Fruit fly (Drosophila melanogaster) whole organism, embryonic: ENCODE results near the gene RpS8.
A peak's percentile ranks its signal among the peaks of the same experiment; 100 is the strongest.

Experiments
- Asciz ChIP-seq: fragments of 200-800 bp; sonication (Bioruptor generic); optimal IDR thresholded peaks from 2 replicates; lab custom pipeline; 2017; ENCODE audit warnings: missing biosample characterization, mild to moderate bottlenecking, missing genetic modification characterization, missing genetic modification reagents
- Atf-2 ChIP-seq: fragments of 200-800 bp; sonication (Bioruptor generic); optimal IDR thresholded peaks from 2 replicates; lab custom pipeline; 2016; ENCODE audit warnings: missing biosample characterization, missing genetic modification characterization
- B-H1 ChIP-seq: fragments of 200-800 bp; sonication (Bioruptor generic); IDR thresholded peaks from 3 replicates; pipeline ENCODE4 v1.3.6; 2022; ENCODE audit warnings: missing biosample characterization, missing genetic modification characterization
- CG10274 ChIP-seq: fragments of 200-800 bp; sonication (Bioruptor generic); optimal IDR thresholded peaks from 3 replicates; lab custom pipeline; 2017; ENCODE audit warnings: missing biosample characterization, mild to moderate bottlenecking, missing genetic modification characterization
- CG12659 ChIP-seq: fragments of 200-800 bp; sonication (Bioruptor generic); optimal IDR thresholded peaks from 3 replicates; lab custom pipeline; 2017; ENCODE audit warnings: mild to moderate bottlenecking, missing biosample characterization, missing genetic modification reagents, missing genetic modification characterization
- CG14441 ChIP-seq: fragments of 200-800 bp; sonication (Bioruptor generic); IDR thresholded peaks from 2 replicates; pipeline ENCODE4 v1.3.6; 2022; ENCODE audit warnings: missing biosample characterization, missing genetic modification characterization
- CG15479 ChIP-seq: fragments of 200-800 bp; sonication (Bioruptor generic); optimal IDR thresholded peaks from 3 replicates; lab custom pipeline; 2019; ENCODE audit warnings: missing biosample characterization, mild to moderate bottlenecking, missing genetic modification characterization, moderate library complexity
- CG1602 ChIP-seq: fragments of 200-800 bp; sonication (Bioruptor generic); optimal IDR thresholded peaks from 3 replicates; lab custom pipeline; 2016; ENCODE audit warnings: missing biosample characterization, missing genetic modification characterization
- CG2678 ChIP-seq: fragments of 200-800 bp; sonication (Bioruptor generic); optimal IDR thresholded peaks from 3 replicates; lab custom pipeline; 2019; ENCODE audit warnings: missing biosample characterization, mild to moderate bottlenecking, missing genetic modification characterization, moderate library complexity
- CG30020 ChIP-seq: fragments of 200-800 bp; optimal IDR thresholded peaks from 2 replicates; lab custom pipeline; 2019; ENCODE audit warnings: missing biosample characterization, mild to moderate bottlenecking, missing genetic modification characterization, moderate library complexity
- CG3726 ChIP-seq: fragments of 200-800 bp; sonication (Bioruptor generic); IDR thresholded peaks from 3 replicates; pipeline ENCODE4, ENCODE4 v1.3.6; 2022; ENCODE audit warnings: missing biosample characterization, missing genetic modification characterization
- CG6175 ChIP-seq: fragments of 200-800 bp; sonication (Bioruptor generic); IDR thresholded peaks from 3 replicates; pipeline ENCODE4 v1.3.6; 2022; ENCODE audit warnings: missing biosample characterization, missing genetic modification characterization
- CG6689 ChIP-seq: fragments of 200-800 bp; sonication (Bioruptor generic); IDR thresholded peaks from 2 replicates; pipeline ENCODE4 v1.3.6; 2022; ENCODE audit warnings: missing biosample characterization, missing genetic modification characterization
- CG7963 ChIP-seq: fragments of 200-800 bp; sonication (Bioruptor generic); IDR thresholded peaks from 3 replicates; pipeline ENCODE4 v1.3.6; 2022; ENCODE audit warnings: missing biosample characterization, missing genetic modification characterization; ENCODE audit not compliant: partially characterized antibody
- CG8478 ChIP-seq: fragments of >200 bp; optimal IDR thresholded peaks from 2 replicates; lab custom pipeline; 2018
- Dfd ChIP-seq, 2 experiments: fragments of >200 bp; optimal IDR thresholded peaks; 2 replicates each; lab custom pipeline; 2017; ENCODE audit warnings: missing biosample characterization in 2 of 2, missing genetic modification characterization in 2 of 2
- Doc3 ChIP-seq: fragments of 200-800 bp; sonication (Bioruptor generic); IDR thresholded peaks from 3 replicates; pipeline ENCODE4 v1.3.6; 2022; ENCODE audit warnings: missing biosample characterization, missing genetic modification characterization; ENCODE audit not compliant: partially characterized antibody
- Dp ChIP-seq: fragments of 200-800 bp; sonication (Bioruptor generic); optimal IDR thresholded peaks from 2 replicates; lab custom pipeline; 2018; ENCODE audit warnings: missing biosample characterization, mild to moderate bottlenecking, missing genetic modification characterization, moderate library complexity
- E2f1 ChIP-seq: fragments of 200-800 bp; sonication (Bioruptor generic); IDR thresholded peaks from 2 replicates; pipeline ENCODE4 v1.3.6; 2022; ENCODE audit warnings: missing biosample characterization, missing genetic modification characterization
- Ets65A ChIP-seq: fragments of 200-800 bp; sonication (Bioruptor generic); peaks from one replicate; lab custom pipeline; 2016; ENCODE audit warnings: missing biosample characterization, missing genetic modification characterization
- Fer3 ChIP-seq: fragments of 200-800 bp; sonication (Bioruptor generic); optimal IDR thresholded peaks from 2 replicates; lab custom pipeline; 2018; ENCODE audit warnings: missing biosample characterization, mild to moderate bottlenecking, missing genetic modification characterization, moderate library complexity
- Hr3 ChIP-seq: fragments of 200-800 bp; sonication (Bioruptor generic); optimal IDR thresholded peaks from 3 replicates; lab custom pipeline; 2016; ENCODE audit warnings: missing biosample characterization, missing genetic modification characterization
- NFAT ChIP-seq: fragments of 200-800 bp; sonication (Bioruptor generic); IDR thresholded peaks from 2 replicates; pipeline ENCODE4 v1.3.6; 2022; ENCODE audit warnings: missing biosample characterization, missing genetic modification characterization
- Oaz ChIP-seq: fragments of 200-800 bp; sonication (Bioruptor generic); IDR thresholded peaks from 2 replicates; pipeline ENCODE4 v1.3.6; 2022; ENCODE audit warnings: missing biosample characterization, missing genetic modification characterization
- Ravus ChIP-seq: fragments of 200-800 bp; sonication (Bioruptor generic); IDR thresholded peaks from 2 replicates; pipeline ENCODE4 v1.3.6; 2022; ENCODE audit warnings: missing biosample characterization, missing genetic modification characterization
- Scr ChIP-seq: fragments of 200-800 bp; sonication (Bioruptor generic); IDR thresholded peaks from 2 replicates; pipeline ENCODE4 v1.3.6; 2022; ENCODE audit warnings: missing biosample characterization, missing genetic modification characterization; ENCODE audit not compliant: partially characterized antibody
- Side ChIP-seq: fragments of 200-800 bp; sonication (Bioruptor generic); optimal IDR thresholded peaks from 2 replicates; lab custom pipeline; 2016; ENCODE audit warnings: missing biosample characterization, missing genetic modification characterization
- Usf ChIP-seq: fragments of 200-800 bp; sonication (Bioruptor generic); optimal IDR thresholded peaks from 2 replicates; lab custom pipeline; 2017; ENCODE audit warnings: missing genotype, missing biosample characterization, missing genetic modification characterization
- Xbp1 ChIP-seq: fragments of 200-800 bp; sonication (Bioruptor generic); optimal IDR thresholded peaks from 3 replicates; lab custom pipeline; 2016; ENCODE audit warnings: missing biosample characterization, mild to moderate bottlenecking, missing genetic modification characterization
- Xrp1 ChIP-seq: fragments of 200-800 bp; sonication (Bioruptor generic); IDR thresholded peaks from 2 replicates; pipeline ENCODE4 v1.3.6; 2022; ENCODE audit warnings: missing biosample characterization, missing genetic modification characterization
- abd-A ChIP-seq: fragments of 200-800 bp; sonication (Bioruptor generic); optimal IDR thresholded peaks from 3 replicates; lab custom pipeline; 2019; ENCODE audit warnings: missing biosample characterization, mild to moderate bottlenecking, missing genetic modification characterization, moderate library complexity
- amos ChIP-seq: fragments of 200-800 bp; sonication (Bioruptor generic); IDR thresholded peaks from 2 replicates; pipeline ENCODE4 v1.3.6; 2022; ENCODE audit warnings: missing biosample characterization, missing genetic modification characterization; ENCODE audit not compliant: partially characterized antibody
- ato ChIP-seq: fragments of 200-800 bp; sonication (Bioruptor generic); IDR thresholded peaks from 2 replicates; pipeline ENCODE4 v1.3.6; 2022; ENCODE audit warnings: missing biosample characterization, missing genetic modification characterization; ENCODE audit not compliant: partially characterized antibody
- bigmax ChIP-seq: fragments of 200-800 bp; sonication (Bioruptor generic); optimal IDR thresholded peaks from 2 replicates; lab custom pipeline; 2018; ENCODE audit warnings: missing biosample characterization, mild to moderate bottlenecking, missing genetic modification characterization
- crp ChIP-seq, 2 experiments: fragments of 200-800 bp; sonication (Bioruptor generic); optimal IDR thresholded peaks; 2 replicates in 1 of 2; 3 replicates in 1 of 2; lab custom pipeline; 2017; ENCODE audit warnings: missing biosample characterization in 2 of 2, missing genetic modification characterization in 2 of 2, mild to moderate bottlenecking in 1 of 2, moderate library complexity in 1 of 2
- dpn ChIP-seq, 2 experiments: fragments of 200-800 bp; sonication (Bioruptor generic); optimal IDR thresholded peaks; 3 replicates each; lab custom pipeline; 2016; ENCODE audit warnings: missing biosample characterization in 2 of 2, missing genetic modification characterization in 2 of 2
- dysf ChIP-seq: fragments of 200-800 bp; sonication (Bioruptor generic); IDR thresholded peaks from 3 replicates; pipeline ENCODE4 v1.3.6; 2022; ENCODE audit warnings: missing biosample characterization, missing genetic modification characterization
- fru ChIP-seq: fragments of >200 bp; optimal IDR thresholded peaks from 2 replicates; lab custom pipeline; 2017
- gsb ChIP-seq: fragments of 200-800 bp; sonication (Bioruptor generic); IDR thresholded peaks from 2 replicates; pipeline ENCODE4 v1.3.6; 2022; ENCODE audit warnings: missing biosample characterization, missing genetic modification characterization
- h ChIP-seq: fragments of >200 bp; optimal IDR thresholded peaks from 2 replicates; lab custom pipeline; 2017
- ken ChIP-seq: fragments of 200-800 bp; sonication (Bioruptor generic); IDR thresholded peaks from 3 replicates; pipeline ENCODE4 v1.3.6; 2022; ENCODE audit warnings: missing biosample characterization, missing genetic modification characterization
- nerfin-2 ChIP-seq: fragments of 200-800 bp; sonication (Bioruptor generic); IDR thresholded peaks from 2 replicates; pipeline ENCODE4 v1.3.6; 2022; ENCODE audit warnings: missing biosample characterization, missing genetic modification characterization; ENCODE audit not compliant: partially characterized antibody
- org-1 ChIP-seq: fragments of 200-800 bp; sonication (Bioruptor generic); optimal IDR thresholded peaks from 2 replicates; lab custom pipeline; 2017; ENCODE audit warnings: missing biosample characterization, missing genetic modification characterization
- run ChIP-seq: fragments of 200-800 bp; sonication (Bioruptor generic); optimal IDR thresholded peaks from 3 replicates; lab custom pipeline; 2018; ENCODE audit warnings: missing biosample characterization, mild to moderate bottlenecking, missing genetic modification characterization
- schlank ChIP-seq: fragments of 200-800 bp; sonication (Bioruptor generic); optimal IDR thresholded peaks from 2 replicates; lab custom pipeline; 2018; ENCODE audit warnings: missing biosample characterization, mild to moderate bottlenecking, missing genetic modification characterization
- sens-2 ChIP-seq: fragments of 200-800 bp; sonication (Bioruptor generic); IDR thresholded peaks from 2 replicates; pipeline ENCODE4 v1.3.6; 2022; ENCODE audit warnings: missing biosample characterization, missing genetic modification characterization
- slou ChIP-seq: fragments of 200-800 bp; sonication (Bioruptor generic); optimal IDR thresholded peaks from 3 replicates; lab custom pipeline; 2016; ENCODE audit warnings: missing biosample characterization, missing genetic modification characterization
- sug ChIP-seq: fragments of 200-800 bp; optimal IDR thresholded peaks from 2 replicates; lab custom pipeline; 2019; ENCODE audit warnings: missing biosample characterization, mild to moderate bottlenecking, missing genetic modification characterization, moderate library complexity
- tna ChIP-seq: fragments of 200-800 bp; sonication (Bioruptor generic); IDR thresholded peaks from 2 replicates; pipeline ENCODE4 v1.3.6; 2022; ENCODE audit warnings: missing biosample characterization, missing genetic modification characterization; ENCODE audit not compliant: partially characterized antibody
- wdn ChIP-seq: fragments of 200-800 bp; sonication (Bioruptor generic); IDR thresholded peaks from 2 replicates; pipeline ENCODE4 v1.3.6; 2022; ENCODE audit warnings: missing biosample characterization, missing genetic modification characterization
- wek ChIP-seq: fragments of 200-800 bp; sonication (Bioruptor generic); optimal IDR thresholded peaks from 3 replicates; lab custom pipeline; 2018; ENCODE audit warnings: missing biosample characterization, mild to moderate bottlenecking, missing genetic modification characterization, moderate library complexity
- zfh1 ChIP-seq: fragments of 200-800 bp; sonication (Bioruptor generic); IDR thresholded peaks from 3 replicates; pipeline ENCODE4 v1.3.6; 2022; ENCODE audit warnings: missing biosample characterization, missing genetic modification characterization

RpS8 gene

DNA sequence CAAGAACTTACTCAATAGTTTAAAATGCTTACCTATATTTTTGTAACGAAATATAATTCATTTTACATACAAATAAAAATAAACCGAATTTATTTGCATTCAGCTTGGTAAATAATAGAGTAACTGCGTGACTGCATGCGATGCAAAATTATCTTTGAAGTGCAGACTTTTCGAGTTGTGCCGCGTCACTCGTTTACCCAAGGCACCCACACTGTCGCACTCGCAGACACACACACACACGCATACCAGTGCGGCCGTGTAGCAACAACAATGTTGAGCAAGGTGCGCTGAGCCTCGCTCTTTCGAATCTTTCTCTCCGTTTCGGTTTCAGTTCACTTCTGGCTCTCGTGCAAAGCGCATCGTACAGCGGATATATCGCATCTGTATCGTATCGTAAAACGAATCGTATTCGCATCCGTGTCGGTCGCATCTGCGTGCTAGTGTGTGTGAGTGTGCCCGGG, 15.4 kb downstream of the RpS8 start, which contains the start of gene CG31038 (continued):
- TF ChIP-seq CG7963 (GFP tag; lab: Robert Waterston, UW) (peak; percentile 33; the same call in 1 of the 3 replicates), B-H1 (GFP tag; lab: Robert Waterston, UW) (no peak; the same call in 2 of the 3 replicates), sug (no peak), ato (GFP tag; lab: Robert Waterston, UW) (no peak), Xbp1 (GFP tag; lab: Kevin White, UChicago) (no peak), slou (GFP tag; lab: Kevin White, UChicago) (no peak), h (no peak), Doc3 (no peak), Oaz (GFP tag; lab: Robert Waterston, UW) (no peak), E2f1 (GFP tag; lab: Robert Waterston, UW) (no peak), Xrp1 (GFP tag; lab: Robert Waterston, UW) (peak; percentile 28; the same call in 1 of the 2 replicates), CG8478 (lab: Kevin White, UChicago) (no peak), crp (GFP tag; optimal IDR thresholded peaks at IDR 0.05; lab: Kevin White, UChicago) (no peak), Ravus (no peak), CG12659 (GFP tag; lab: Kevin White, UChicago) (no peak), org-1 (GFP tag; lab: Kevin White, UChicago) (no peak), Asciz (GFP tag; lab: Kevin White, UChicago) (peak; percentile 29), abd-A (tag; lab: Kevin White, UChicago) (no peak), Dp (GFP tag; lab: Kevin White, UChicago) (no peak), wdn (GFP tag; lab: Robert Waterston, UW) (no peak), ken (GFP tag; lab: Robert Waterston, UW) (no peak), CG15479 (peak; percentile 85), dysf (GFP tag; lab: Robert Waterston, UW) (no peak), zfh1 (GFP tag; lab: Robert Waterston, UW) (peak; percentile 55; the same call in 2 of the 3 replicates), fru (lab: Kevin White, UChicago) (no peak), Scr (GFP tag; lab: Robert Waterston, UW) (peak; percentile 48), run (tag; lab: Kevin White, UChicago) (no peak), Dfd (GFP tag; optimal IDR thresholded peaks at IDR 0.05; lab: Kevin White, UChicago) (no peak), CG3726 (no peak), Usf (GFP tag; lab: Kevin White, UChicago) (no peak), Side (GFP tag; lab: Kevin White, UChicago) (no peak), dpn (GFP tag; optimal IDR thresholded peaks at IDR 0.05; lab: Kevin White, UChicago) (peak in 1 of 2 experiments; percentile 20), Ets65A (no peak), CG10274 (GFP tag; lab: Kevin White, UChicago) (no peak), sens-2 (peak; percentile 41; the same call in 1 of the 2 replicates), gsb (GFP tag; lab: Robert Waterston, UW) (no peak), Fer3 (tag; lab: Kevin White, UChicago) (no peak), CG14441 (GFP tag; lab: Robert Waterston, UW) (no peak), CG6175 (GFP tag; lab: Robert Waterston, UW) (no peak), bigmax (no peak), CG2678 (tag; lab: Kevin White, UChicago) (peak; percentile 10), nerfin-2 (GFP tag; lab: Robert Waterston, UW) (no peak), CG1602 (GFP tag; lab: Kevin White, UChicago) (no peak), CG30020 (no peak), tna (GFP tag; lab: Robert Waterston, UW) (peak; percentile 50; the same call in 1 of the 2 replicates), CG6689 (GFP tag; lab: Robert Waterston, UW) (peak; percentile 25; the same call in 1 of the 2 replicates), amos (GFP tag; lab: Robert Waterston, UW) (peak; percentile 39; the same call in 1 of the 2 replicates), Hr3 (GFP tag; lab: Kevin White, UChicago) (no peak), wek (peak; percentile 39), NFAT (GFP tag; lab: Robert Waterston, UW) (peak; percentile 40; the same call in 1 of the 2 replicates), schlank (tag; lab: Kevin White, UChicago) (no peak), Atf-2 (GFP tag; lab: Kevin White, UChicago) (no peak)
